Worm (Caenorhabditis elegans) whole organism, late embryonic: ENCODE data around the gene C25F9.2.

ENCODE experiments used
- C38D4.7 ChIP-seq: fragments of 200-800 bp; sonication (Bioruptor generic); optimal IDR thresholded peaks from 2 replicates; lab custom pipeline; 2018; ENCODE audit warnings: mild to moderate bottlenecking, missing genetic modification characterization, moderate library complexity, missing compliant biosample characterization
- ceh-18 ChIP-seq: sonication (generic microtip); optimal IDR thresholded peaks from 2 replicates; lab custom pipeline; 2016; ENCODE audit warnings: missing genetic modification characterization, missing compliant biosample characterization
- ceh-48 ChIP-seq: sonication (generic microtip); optimal IDR thresholded peaks from 2 replicates; lab custom pipeline; 2016; ENCODE audit warnings: missing genetic modification characterization, inconsistent platforms, missing compliant biosample characterization
- dmd-4 ChIP-seq: sonication (generic microtip); optimal IDR thresholded peaks from 2 replicates; lab custom pipeline; 2016; ENCODE audit warnings: borderline replicate concordance, missing genetic modification characterization, missing compliant biosample characterization
- madf-2 ChIP-seq: sonication (generic microtip); optimal IDR thresholded peaks from 2 replicates; lab custom pipeline; 2017; ENCODE audit warnings: missing genetic modification characterization, missing compliant biosample characterization
- nfya-1 ChIP-seq: sonication (generic microtip); optimal IDR thresholded peaks from 2 replicates; lab custom pipeline; 2017; ENCODE audit warnings: missing genetic modification characterization, mild to moderate bottlenecking, missing compliant biosample characterization, antibody characterized with exemption, moderate library complexity
- unc-55 ChIP-seq: sonication (generic microtip); optimal IDR thresholded peaks from 2 replicates; lab custom pipeline; 2017; ENCODE audit warnings: missing biosample characterization, missing genetic modification reagents, missing genetic modification characterization

ce11 chrV:19398882-19399281 is 22.4 kb upstream of the C25F9.2 start, which contains the start of gene C25F9.13:
- TF ChIP-seq C38D4.7 (GFP tag; lab: Kevin White, UChicago) (no peak), ceh-48 (tag; lab: Kevin White, UChicago) (no peak), unc-55 (GFP tag; lab: Kevin White, UChicago) (no peak), nfya-1 (no peak), ceh-18 (tag; lab: Kevin White, UChicago) (no peak), madf-2 (tag; lab: Kevin White, UChicago) (no peak), dmd-4 (tag; lab: Kevin White, UChicago) (no peak)
